Fruit fly (Drosophila melanogaster): Measurements from ENCODE around the gene spg.

Gene spg

DNA sequence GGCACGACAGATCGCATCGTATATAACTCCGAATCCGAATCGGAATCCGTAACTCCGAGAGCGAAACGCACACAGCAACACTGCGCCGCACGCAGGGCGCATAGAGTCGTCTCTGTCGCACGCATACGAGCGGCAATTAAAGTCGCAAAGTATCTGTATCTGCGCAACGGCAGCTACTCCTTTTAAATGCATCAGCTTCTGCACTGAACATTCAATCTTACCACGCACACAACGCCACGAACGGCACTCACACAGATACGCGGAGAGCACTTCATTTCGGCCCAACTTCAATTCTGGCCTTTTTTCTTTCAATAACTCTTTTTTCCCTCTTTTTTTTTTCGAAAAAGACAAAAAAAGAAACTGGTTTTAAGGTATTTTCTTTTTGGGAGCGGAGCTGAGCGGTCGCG lies 13.2 kb downstream of the spg start (continued):
- peak; percentile 72 for TF ChIP-seq CG3919 (GFP tag; optimal IDR thresholded peaks at IDR 0.05)
- peak; percentile 37 to 46 for TF ChIP-seq salr (GFP tag; optimal IDR thresholded peaks at IDR 0.05)
- peak; percentile 63 for TF ChIP-seq CG32006 (GFP tag; optimal IDR thresholded peaks at IDR 0.05)
- TF ChIP-seq Lpt (GFP tag; optimal IDR thresholded peaks at IDR 0.05): peak; percentile 78
- TF ChIP-seq CG10669 (GFP tag; optimal IDR thresholded peaks at IDR 0.05): peak; percentile 83
- peak; percentile 21 for TF ChIP-seq fd85E (GFP tag; optimal IDR thresholded peaks at IDR 0.05)
- peak; percentile 29 for TF ChIP-seq topi (GFP tag; optimal IDR thresholded peaks at IDR 0.05)
- no peak for TF ChIP-seq Ets21C (GFP tag; optimal IDR thresholded peaks at IDR 0.05)
- TF ChIP-seq ss (GFP tag; optimal IDR thresholded peaks at IDR 0.05): peak; percentile 98 to 99
- peak; percentile 37 for TF ChIP-seq CG6792 (GFP tag; optimal IDR thresholded peaks at IDR 0.05)
- TF ChIP-seq CG6276 (GFP tag; optimal IDR thresholded peaks at IDR 0.05): peak; percentile 86

DNA sequence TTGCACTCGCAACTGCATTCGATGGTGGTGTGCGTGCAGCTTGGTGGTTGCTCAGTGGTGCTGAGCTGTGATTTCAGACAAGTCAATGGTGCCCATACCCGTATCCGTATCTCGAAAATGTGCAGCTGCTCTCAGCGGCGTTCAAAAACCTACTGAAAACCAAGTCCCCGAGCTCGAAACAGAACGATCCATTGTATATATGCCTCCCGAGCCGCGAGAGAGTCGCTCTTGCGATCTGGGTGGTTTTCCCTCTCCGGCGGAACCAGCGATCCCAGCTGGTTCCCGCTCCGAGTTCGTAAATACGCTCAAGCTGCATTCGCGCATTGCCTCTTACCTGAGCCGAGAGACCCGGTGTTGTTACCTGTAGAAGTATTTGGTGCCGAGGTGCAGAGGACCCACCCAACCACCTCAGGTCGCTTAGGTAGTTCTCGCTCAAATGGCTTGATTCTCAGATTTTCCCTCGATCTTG lies 14.0 kb downstream of the spg start, which contains the start of gene Inx3:
Inx3 (minus strand) TSS at position 440 of the 469 bp plus-strand sequence.
- peak; percentile 80 for TF ChIP-seq svp (GFP tag)
- peak; percentile 4 for TF ChIP-seq fd85E (GFP tag; optimal IDR thresholded peaks at IDR 0.05)
- TF ChIP-seq net (GFP tag; optimal IDR thresholded peaks at IDR 0.05): peak; percentile 15
- TF ChIP-seq CG6808 (GFP tag; optimal IDR thresholded peaks at IDR 0.05): peak; percentile 97
- peak; percentile 15 for TF ChIP-seq CG3032 (tag; optimal IDR thresholded peaks at IDR 0.05)
- TF ChIP-seq Hr39 (GFP tag; optimal IDR thresholded peaks at IDR 0.05): no peak
- TF ChIP-seq CG6854 (GFP tag; optimal IDR thresholded peaks at IDR 0.05): peak; percentile 57
- no peak for TF ChIP-seq CG11294 (GFP tag; IDR thresholded peaks at IDR 0.05)
- no peak for TF ChIP-seq Gug (GFP tag; IDR thresholded peaks at IDR 0.05)
- TF ChIP-seq Eip78C (GFP tag): peak; percentile 88
- TF ChIP-seq acj6 (GFP tag; optimal IDR thresholded peaks at IDR 0.05): no peak
- no peak for TF ChIP-seq CG4318 (GFP tag; optimal IDR thresholded peaks at IDR 0.05)
- TF ChIP-seq CG9139 (GFP tag; optimal IDR thresholded peaks at IDR 0.05): peak; percentile 24
- peak; percentile 66; the same call in 1 of the 3 replicates for TF ChIP-seq eg (GFP tag; IDR thresholded peaks at IDR 0.05)
- TF ChIP-seq OdsH (GFP tag; optimal IDR thresholded peaks at IDR 0.05): no peak
- no peak for TF ChIP-seq pdm3 (GFP tag; optimal IDR thresholded peaks at IDR 0.05)
- peak in 1 of 2 experiments; percentile 47 for TF ChIP-seq ss (GFP tag; optimal IDR thresholded peaks at IDR 0.05)
- peak; percentile 30 for TF ChIP-seq CG3919 (GFP tag; optimal IDR thresholded peaks at IDR 0.05)
- no peak for TF ChIP-seq CG6792 (GFP tag; optimal IDR thresholded peaks at IDR 0.05)
- TF ChIP-seq CG6163 (GFP tag; IDR thresholded peaks at IDR 0.05): peak; percentile 60; the same call in 2 of the 3 replicates
- no peak for TF ChIP-seq Lpt (GFP tag; optimal IDR thresholded peaks at IDR 0.05)
- peak; percentile 44; the same call in 1 of the 2 replicates for TF ChIP-seq CG15336 (GFP tag; IDR thresholded peaks at IDR 0.05)
- no peak for TF ChIP-seq spab (GFP tag; optimal IDR thresholded peaks at IDR 0.05)
- no peak for TF ChIP-seq Ets96B (tag; optimal IDR thresholded peaks at IDR 0.05)
- no peak for TF ChIP-seq Eip93F (GFP tag; optimal IDR thresholded peaks at IDR 0.05)
- no peak for TF ChIP-seq cyc (GFP tag; optimal IDR thresholded peaks at IDR 0.05)
- TF ChIP-seq dsx (GFP tag; optimal IDR thresholded peaks at IDR 0.05; ENCODE audit: poor library complexity, severe bottlenecking): peak; percentile 81
- no peak for TF ChIP-seq CG31627 (GFP tag; optimal IDR thresholded peaks at IDR 0.05)
- TF ChIP-seq CG8632 (GFP tag; optimal IDR thresholded peaks at IDR 0.05): no peak
- no peak for TF ChIP-seq Ets21C (GFP tag; optimal IDR thresholded peaks at IDR 0.05)
- no peak for TF ChIP-seq CG34406 (GFP tag; optimal IDR thresholded peaks at IDR 0.05)
- TF ChIP-seq CG11902 (GFP tag; optimal IDR thresholded peaks at IDR 0.05): no peak
- TF ChIP-seq Eip75B (GFP tag; optimal IDR thresholded peaks at IDR 0.05): no peak
- TF ChIP-seq CG16779 (tag; optimal IDR thresholded peaks at IDR 0.05): peak; percentile 40
- TF ChIP-seq lz (GFP tag; optimal IDR thresholded peaks at IDR 0.05): peak; percentile 6
- TF ChIP-seq CG1621 (tag; optimal IDR thresholded peaks at IDR 0.05): peak; percentile 74
- no peak for TF ChIP-seq Blimp-1 (GFP tag; optimal IDR thresholded peaks at IDR 0.05)
- peak; percentile 0 for TF ChIP-seq Hr38 (GFP tag; optimal IDR thresholded peaks at IDR 0.05)
- peak; percentile 28; the same call in 1 of the 3 replicates for TF ChIP-seq CG8119 (GFP tag; IDR thresholded peaks at IDR 0.05)
- no peak for TF ChIP-seq CG10631 (GFP tag; optimal IDR thresholded peaks at IDR 0.05)
- TF ChIP-seq fd59A (GFP tag; optimal IDR thresholded peaks at IDR 0.05): no peak
- TF ChIP-seq dac (GFP tag; optimal IDR thresholded peaks at IDR 0.05): no peak
- TF ChIP-seq CG32006 (GFP tag; optimal IDR thresholded peaks at IDR 0.05): no peak
- no peak for TF ChIP-seq Sox15 (GFP tag; optimal IDR thresholded peaks at IDR 0.05)
- TF ChIP-seq CG7368 (GFP tag; optimal IDR thresholded peaks at IDR 0.05): no peak

Measured in whole organism, prepupa.